Worm (Caenorhabditis elegans): ENCODE measurements around the gene C50H11.8.

DNA sequence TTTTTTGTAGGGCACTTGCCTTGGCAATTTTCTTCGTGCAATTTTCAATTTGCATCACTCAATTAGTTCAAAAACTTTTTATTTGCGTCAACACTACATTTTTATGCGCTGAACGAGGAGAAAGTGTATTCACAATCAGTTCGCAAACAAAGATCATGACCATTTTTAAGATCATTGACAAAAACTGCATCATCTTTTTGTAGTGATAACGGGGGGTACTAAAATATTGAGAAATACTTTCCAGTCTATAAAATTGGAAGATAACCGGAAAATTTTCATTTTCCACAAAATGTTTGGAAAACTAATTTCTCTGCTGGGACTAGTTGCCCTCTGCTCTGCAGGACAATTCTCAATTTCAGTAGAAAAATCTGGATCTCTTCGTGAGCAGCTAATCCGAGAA is 30.1 kb upstream of the C50H11.8 start, which contains the start of gene asp-8:
- TF ChIP-seq med-1 (GFP tag; optimal IDR thresholded peaks at IDR 0.05; ENCODE audit: insufficient read depth), result no peak
- TF ChIP-seq T22C8.4 (GFP tag; IDR thresholded peaks at IDR 0.05), result no peak
- no peak for TF ChIP-seq flt-1 (GFP tag; IDR thresholded peaks at IDR 0.05)
- TF ChIP-seq ztf-29 (GFP tag; IDR thresholded peaks at IDR 0.05), result no peak
- no peak for TF ChIP-seq klf-2 (GFP tag; conservative IDR thresholded peaks at IDR 0.05)
- TF ChIP-seq tab-1 (GFP tag; IDR thresholded peaks at IDR 0.05), result no peak
- no peak for TF ChIP-seq cog-1 (tag; optimal IDR thresholded peaks at IDR 0.05)
- no peak for TF ChIP-seq ztf-23 (GFP tag; IDR thresholded peaks at IDR 0.05)
